Worm (Caenorhabditis elegans) whole organism, L4 larva: ENCODE data around the gene psr-1.

Experiments
- D1046.2 ChIP-seq: fragments of 200-800 bp; sonication (Bioruptor generic); IDR thresholded peaks from 2 replicates; pipeline ENCODE4 v1.3.6; 2022; ENCODE audit warnings: missing genetic modification characterization, missing compliant biosample characterization
- F37D6.2 ChIP-seq: sonication (generic microtip); optimal IDR thresholded peaks from 2 replicates; lab custom pipeline; 2016; ENCODE audit warnings: mild to moderate bottlenecking, missing genetic modification characterization, missing compliant biosample characterization
- F49E8.2 ChIP-seq: sonication (generic microtip); optimal IDR thresholded peaks from 2 replicates; lab custom pipeline; 2016; ENCODE audit warnings: missing compliant biosample characterization, mild to moderate bottlenecking, missing genetic modification characterization, borderline replicate concordance
- R02D3.7 ChIP-seq: fragments of 150-350 bp; sonication (generic microtip); optimal IDR thresholded peaks from 3 replicates; lab custom pipeline; 2014; ENCODE audit warnings: missing biosample characterization, missing genetic modification characterization
- T20F7.1 ChIP-seq: fragments of 200-800 bp; sonication (Bioruptor generic); optimal IDR thresholded peaks from 2 replicates; lab custom pipeline; 2018; ENCODE audit warnings: mild to moderate bottlenecking, missing genetic modification characterization, missing compliant biosample characterization
- T26A8.4 ChIP-seq: fragments of 200-800 bp; sonication (Bioruptor generic); IDR thresholded peaks from 2 replicates; pipeline ENCODE4 v1.3.6; 2022; ENCODE audit warnings: missing genetic modification characterization, missing compliant biosample characterization
- Y105C5A.15 ChIP-seq: fragments of 200-800 bp; sonication (Bioruptor generic); IDR thresholded peaks from 2 replicates; pipeline ENCODE4 v1.3.6; 2022; ENCODE audit warnings: missing genetic modification characterization, missing compliant biosample characterization
- Y48G9A.11 ChIP-seq: fragments of 200-800 bp; sonication (Bioruptor generic); IDR thresholded peaks from 2 replicates; pipeline ENCODE4 v1.3.6; 2022; ENCODE audit warnings: missing genetic modification reagents, missing genetic modification characterization, missing compliant biosample characterization
- Y5F2A.4 ChIP-seq: fragments of 200-800 bp; sonication (Bioruptor generic); optimal IDR thresholded peaks from 2 replicates; lab custom pipeline; 2018; ENCODE audit warnings: mild to moderate bottlenecking, missing genetic modification characterization, missing compliant biosample characterization
- aha-1 ChIP-seq: fragments of 150-350 bp; peaks from one replicate; lab custom pipeline; 2014; ENCODE audit warnings: missing biosample characterization, missing genetic modification characterization
- ama-1 ChIP-seq: fragments of 150-350 bp; optimal IDR thresholded peaks from 2 replicates; lab custom pipeline; 2014; ENCODE audit warnings: inconsistent platforms, mixed read lengths
- arid-1 ChIP-seq: fragments of 200-800 bp; sonication (Bioruptor generic); conservative IDR thresholded peaks from 2 replicates; pipeline ENCODE4 v1.3.6; 2022; ENCODE audit warnings: missing genetic modification reagents, missing genetic modification characterization, missing compliant biosample characterization
- ceh-32 ChIP-seq: sonication (generic microtip); optimal IDR thresholded peaks from 2 replicates; lab custom pipeline; 2016; ENCODE audit warnings: mild to moderate bottlenecking, missing genetic modification characterization, missing compliant biosample characterization; ENCODE audit not compliant: poor library complexity
- ceh-82 ChIP-seq: sonication (generic microtip); optimal IDR thresholded peaks from 2 replicates; lab custom pipeline; 2017; ENCODE audit warnings: missing biosample characterization, missing genetic modification characterization
- daf-8 ChIP-seq: fragments of 200-800 bp; sonication (Bioruptor generic); IDR thresholded peaks from 2 replicates; pipeline ENCODE4 v1.3.6; 2022; ENCODE audit warnings: missing genetic modification characterization, missing compliant biosample characterization
- dpl-1 ChIP-seq: fragments of 150-350 bp; optimal IDR thresholded peaks from 2 replicates; lab custom pipeline; 2014; ENCODE audit warnings: missing biosample characterization, missing genetic modification reagents, missing genetic modification characterization
- dve-1 ChIP-seq: sonication (generic microtip); optimal IDR thresholded peaks from 2 replicates; lab custom pipeline; 2017; ENCODE audit warnings: antibody characterized with exemption, mild to moderate bottlenecking, missing genetic modification characterization, missing compliant biosample characterization; ENCODE audit not compliant: insufficient read depth
- egl-27 ChIP-seq: sonication (generic microtip); optimal IDR thresholded peaks from 3 replicates; lab custom pipeline; 2017; ENCODE audit warnings: missing biosample characterization, missing genetic modification reagents, missing genetic modification characterization
- egl-43 ChIP-seq: fragments of 200-800 bp; sonication (Bioruptor generic); IDR thresholded peaks from 2 replicates; pipeline ENCODE4 v1.3.6; 2022; ENCODE audit warnings: missing genetic modification reagents, missing genetic modification characterization, missing compliant biosample characterization
- fos-1 ChIP-seq: fragments of 150-350 bp; optimal IDR thresholded peaks from 2 replicates; lab custom pipeline; 2014; ENCODE audit warnings: missing biosample characterization, missing genetic modification characterization
- gei-8 ChIP-seq: fragments of 200-800 bp; sonication (Bioruptor generic); optimal IDR thresholded peaks from 2 replicates; lab custom pipeline; 2018; ENCODE audit warnings: mild to moderate bottlenecking, missing genetic modification characterization, missing compliant biosample characterization
- hlh-11 ChIP-seq: fragments of 200-800 bp; sonication (Bioruptor generic); optimal IDR thresholded peaks from 2 replicates; lab custom pipeline; 2018; ENCODE audit warnings: mild to moderate bottlenecking, missing genetic modification characterization, missing compliant biosample characterization
- hmg-1.1 ChIP-seq: fragments of 200-800 bp; sonication (Bioruptor generic); IDR thresholded peaks from 2 replicates; pipeline ENCODE4 v1.3.6; 2022; ENCODE audit warnings: missing genetic modification reagents, missing genetic modification characterization, missing compliant biosample characterization
- lin-13 ChIP-seq: fragments of 150-350 bp; optimal IDR thresholded peaks from 2 replicates; lab custom pipeline; 2014; ENCODE audit warnings: missing biosample characterization, missing genetic modification reagents, missing genetic modification characterization
- lir-3 ChIP-seq: sonication (generic microtip); optimal IDR thresholded peaks from 2 replicates; lab custom pipeline; 2016; ENCODE audit warnings: mild to moderate bottlenecking, missing genetic modification characterization, missing compliant biosample characterization
- mdt-29 ChIP-seq: fragments of 200-800 bp; sonication (Bioruptor generic); IDR thresholded peaks from 2 replicates; pipeline ENCODE4 v1.3.6; 2022; ENCODE audit warnings: missing genetic modification reagents, missing genetic modification characterization, missing compliant biosample characterization
- mep-1 ChIP-seq: fragments of 150-350 bp; sonication (generic microtip); optimal IDR thresholded peaks from 3 replicates; lab custom pipeline; 2014; ENCODE audit warnings: missing biosample characterization, missing genetic modification characterization
- mxl-2 ChIP-seq: fragments of 200-800 bp; sonication (Bioruptor generic); conservative IDR thresholded peaks from 2 replicates; pipeline ENCODE4 v1.3.6; 2022; ENCODE audit warnings: missing genetic modification reagents, missing genetic modification characterization, missing compliant biosample characterization
- mxl-3 ChIP-seq: fragments of 200-800 bp; sonication (Bioruptor generic); optimal IDR thresholded peaks from 2 replicates; lab custom pipeline; 2018; ENCODE audit warnings: mild to moderate bottlenecking, missing genetic modification characterization, missing compliant biosample characterization
- nhr-25 ChIP-seq: sonication (generic microtip); optimal IDR thresholded peaks from 2 replicates; lab custom pipeline; 2017; ENCODE audit warnings: missing genetic modification characterization, mild to moderate bottlenecking, missing compliant biosample characterization, antibody characterized with exemption, moderate library complexity, borderline replicate concordance; ENCODE audit not compliant: insufficient read depth
- nhr-28 ChIP-seq: fragments of 150-350 bp; optimal IDR thresholded peaks from 2 replicates; lab custom pipeline; 2014; ENCODE audit warnings: missing biosample characterization, missing genetic modification characterization
- nhr-48 ChIP-seq: sonication (generic microtip); optimal IDR thresholded peaks from 2 replicates; lab custom pipeline; 2016; ENCODE audit warnings: mild to moderate bottlenecking, missing genetic modification characterization, missing compliant biosample characterization
- nhr-6 ChIP-seq: fragments of 150-350 bp; optimal IDR thresholded peaks from 2 replicates; lab custom pipeline; 2014; ENCODE audit warnings: missing biosample characterization, missing genetic modification characterization
- pha-4 ChIP-seq, 2 experiments: fragments of 150-350 bp in 1 of 2; fragments of 200-800 bp in 1 of 2; sonication (Bioruptor generic) in 1 of 2; IDR thresholded peaks in 1 of 2; optimal IDR thresholded peaks in 1 of 2; 2 replicates each; pipeline versions ENCODE4 v1.3.6 to Lab custom; 2014 to 2022; ENCODE audit warnings: missing genetic modification characterization in 2 of 2, missing genetic modification reagents in 2 of 2, missing biosample characterization in 1 of 2, missing compliant biosample characterization in 1 of 2
- php-3 ChIP-seq: fragments of 200-800 bp; sonication (Bioruptor generic); IDR thresholded peaks from 2 replicates; pipeline ENCODE4 v1.3.6; 2022; ENCODE audit warnings: missing genetic modification reagents, missing genetic modification characterization, missing compliant biosample characterization
- set-16 ChIP-seq: fragments of 200-800 bp; sonication (Bioruptor generic); IDR thresholded peaks from 2 replicates; pipeline ENCODE4 v1.3.6; 2022; ENCODE audit warnings: missing genetic modification reagents, missing genetic modification characterization, missing compliant biosample characterization
- snpc-4 ChIP-seq: fragments of 150-350 bp; optimal IDR thresholded peaks from 2 replicates; lab custom pipeline; 2014; ENCODE audit warnings: missing biosample characterization, missing genetic modification characterization
- spr-3 ChIP-seq: fragments of 200-800 bp; sonication (Bioruptor generic); optimal IDR thresholded peaks from 2 replicates; lab custom pipeline; 2018; ENCODE audit warnings: mild to moderate bottlenecking, missing genetic modification characterization, missing compliant biosample characterization
- unc-62 ChIP-seq, 3 experiments: fragments of 150-350 bp in 1 of 3; sonication (generic microtip); optimal IDR thresholded peaks in 2 of 3; peaks in 1 of 3; 1 replicate in 1 of 3; 2 replicates in 2 of 3; lab custom pipeline; 2014 to 2017; ENCODE audit warnings: missing biosample characterization in 3 of 3, missing genetic modification characterization in 3 of 3, missing genetic modification reagents in 3 of 3, missing genotype in 1 of 3
- zip-11 ChIP-seq: fragments of 200-800 bp; sonication (Bioruptor generic); IDR thresholded peaks from 2 replicates; pipeline ENCODE4 v1.3.6; 2022; ENCODE audit warnings: missing genetic modification characterization, missing compliant biosample characterization
- ztf-7 ChIP-seq: fragments of 150-350 bp; optimal IDR thresholded peaks from 2 replicates; lab custom pipeline; 2014; ENCODE audit warnings: missing biosample characterization, missing genetic modification characterization

Gene psr-1

DNA sequence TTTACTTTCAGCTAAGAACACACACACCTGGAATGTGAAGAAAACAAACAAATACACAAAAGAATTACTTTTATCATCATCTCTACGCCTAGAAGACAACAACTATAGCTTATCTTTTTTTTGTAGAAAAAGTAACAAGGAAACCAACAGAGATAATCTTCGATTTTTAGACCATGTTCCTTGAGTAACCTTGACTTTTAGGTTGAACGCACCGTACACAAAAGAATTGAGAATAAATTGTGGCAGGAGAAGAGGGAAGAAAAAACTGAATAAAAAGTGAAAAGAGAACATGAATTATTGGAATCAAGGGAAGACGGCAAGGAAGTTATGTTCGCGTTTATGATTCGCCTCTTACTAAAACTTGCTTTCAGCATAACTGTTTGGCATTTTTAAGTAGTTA lies 12.1 kb upstream of the psr-1 start:
- peak; percentile 63 for TF ChIP-seq nhr-28
- TF ChIP-seq nhr-25 (tag; lab: Kevin White, UChicago) = peak; percentile 56
- TF ChIP-seq fos-1 = no peak

DNA sequence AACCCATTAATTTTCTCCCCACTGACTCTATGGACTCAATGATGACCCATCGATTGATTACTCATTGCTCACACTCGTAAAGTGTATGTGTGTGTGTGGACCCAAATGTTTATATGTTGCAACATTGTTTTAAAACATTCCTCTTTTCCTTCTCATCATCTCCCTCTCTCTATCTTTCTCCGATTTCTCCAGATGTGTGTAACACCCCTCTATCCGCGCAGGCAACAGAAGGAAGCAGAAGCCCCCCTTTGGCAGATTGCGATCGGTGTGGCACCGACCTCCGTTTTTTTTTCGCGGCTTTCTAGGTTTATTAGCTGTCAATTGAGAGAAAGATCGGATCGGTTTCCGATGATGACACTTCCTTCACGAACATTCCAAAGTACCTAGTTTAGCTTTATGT lies 9.5 kb upstream of the psr-1 start:
- TF ChIP-seq php-3 (GFP tag; lab: Robert Waterston, UW) = no peak
- TF ChIP-seq R02D3.7 (tag; lab: Kevin White, UChicago) = no peak
- no peak for TF ChIP-seq ceh-82 (tag; lab: Kevin White, UChicago)
- TF ChIP-seq dpl-1 (GFP tag; lab: Kevin White, UChicago) = no peak
- TF ChIP-seq lir-3 = no peak
- TF ChIP-seq Y105C5A.15 = no peak
- no peak for TF ChIP-seq arid-1 (GFP tag; lab: Robert Waterston, UW)
- no peak for TF ChIP-seq fos-1
- no peak for TF ChIP-seq set-16
- TF ChIP-seq egl-27 (tag; lab: Kevin White, UChicago) = no peak
- TF ChIP-seq egl-43 (GFP tag; lab: Robert Waterston, UW) = no peak
- TF ChIP-seq dve-1 = no peak
- TF ChIP-seq snpc-4 (tag; lab: Kevin White, UChicago) = no peak
- no peak for TF ChIP-seq zip-11 (GFP tag; lab: Robert Waterston, UW)
- TF ChIP-seq mdt-29 = no peak
- TF ChIP-seq T20F7.1 (GFP tag; lab: Kevin White, UChicago) = no peak
- TF ChIP-seq T26A8.4 (GFP tag; lab: Robert Waterston, UW) = no peak
- no peak for TF ChIP-seq ceh-32 (tag; lab: Kevin White, UChicago)
- TF ChIP-seq, all 104 proteins: peak for 0

DNA sequence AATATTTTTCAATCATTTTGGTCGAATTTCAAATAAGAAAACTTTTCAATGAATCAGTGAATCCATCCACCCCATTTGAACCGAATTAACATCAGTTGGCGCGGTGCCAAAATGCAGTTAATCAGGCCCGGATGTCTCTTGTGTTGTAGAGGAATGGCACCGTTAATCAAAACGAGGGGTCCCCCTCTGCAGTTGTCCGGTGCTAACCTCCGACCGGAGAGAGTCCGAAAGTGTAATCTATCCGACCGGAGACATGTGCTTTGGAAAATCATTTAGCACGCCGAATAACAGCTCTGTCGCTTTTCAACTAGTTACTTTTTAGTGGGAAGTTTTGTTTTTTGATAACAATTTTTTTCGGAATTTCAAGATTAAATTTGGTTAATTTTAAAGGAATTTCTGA lies 7.8 kb upstream of the psr-1 start:
- TF ChIP-seq mxl-2 (no peak), aha-1 (tag; lab: Kevin White, UChicago) (peak; percentile 41), lin-13 (no peak), T26A8.4 (GFP tag; lab: Robert Waterston, UW) (no peak), F49E8.2 (tag; lab: Kevin White, UChicago) (no peak), gei-8 (GFP tag; lab: Kevin White, UChicago) (no peak), daf-8 (GFP tag; lab: Robert Waterston, UW) (no peak)

DNA sequence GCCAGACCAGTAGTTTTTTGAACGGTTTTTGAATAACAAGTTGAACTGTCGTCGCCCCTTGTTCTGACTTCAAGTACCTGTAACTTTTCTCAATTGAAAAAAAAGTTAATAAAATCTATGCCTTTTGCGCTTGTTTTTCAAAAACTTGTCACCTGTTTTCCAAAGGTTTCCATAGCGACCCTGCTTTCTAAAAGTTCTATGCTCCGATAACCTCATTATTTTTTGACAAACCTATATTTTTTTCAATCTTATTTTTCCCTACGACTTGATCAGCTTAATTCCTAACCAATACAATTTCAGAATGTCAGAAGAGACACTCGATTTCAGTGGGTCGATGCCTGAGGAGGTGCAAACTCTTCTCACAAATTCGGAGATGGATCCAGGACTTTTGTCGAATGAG lies 5.7 kb upstream of the psr-1 start, which contains the start of gene F29B9.8:
F29B9.8 (plus strand) TSS at position 301 of the 400 bp plus-strand sequence.
- TF ChIP-seq ama-1 (no peak), spr-3 (GFP tag; lab: Kevin White, UChicago) (no peak)
- TF ChIP-seq, all 104 proteins: peak for 0

DNA sequence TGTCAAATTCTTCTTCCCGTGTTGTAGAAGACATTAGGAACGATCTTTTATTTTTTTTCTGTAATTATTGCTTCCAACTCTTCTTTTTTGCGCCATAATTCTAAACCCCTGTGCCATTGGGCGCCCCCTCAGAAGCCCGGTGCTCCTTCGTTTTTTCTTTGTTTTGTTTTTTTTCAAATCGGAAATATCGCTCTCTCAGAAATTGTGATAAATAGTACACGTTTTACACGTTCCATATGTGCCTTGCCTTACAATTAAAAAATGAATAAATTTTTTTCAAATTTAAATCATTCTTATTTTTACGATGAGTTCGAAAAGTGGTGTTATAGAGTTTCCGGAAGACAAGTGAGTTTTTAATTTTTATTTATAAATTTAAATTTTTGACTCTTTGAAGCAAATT lies 3.6 kb upstream of the psr-1 start, which contains the start of gene F29B9.7:
F29B9.7 (plus strand) TSS at position 301 of the 400 bp plus-strand sequence.
- TF ChIP-seq D1046.2 = no peak
- peak in 1 of 2 experiments; percentile 11 for TF ChIP-seq unc-62 (GFP tag; optimal IDR thresholded peaks at IDR 0.05 in 1 of 2; lab: Kevin White, UChicago)
- TF ChIP-seq unc-62 (tag; optimal IDR thresholded peaks at IDR 0.05; lab: Kevin White, UChicago) = no peak
- no peak for TF ChIP-seq pha-4 (GFP tag; IDR thresholded peaks at IDR 0.05; lab: Robert Waterston, UW)
- no peak for TF ChIP-seq pha-4 (tag; optimal IDR thresholded peaks at IDR 0.05; lab: Kevin White, UChicago)
- no peak for TF ChIP-seq F49E8.2 (tag; lab: Kevin White, UChicago)

DNA sequence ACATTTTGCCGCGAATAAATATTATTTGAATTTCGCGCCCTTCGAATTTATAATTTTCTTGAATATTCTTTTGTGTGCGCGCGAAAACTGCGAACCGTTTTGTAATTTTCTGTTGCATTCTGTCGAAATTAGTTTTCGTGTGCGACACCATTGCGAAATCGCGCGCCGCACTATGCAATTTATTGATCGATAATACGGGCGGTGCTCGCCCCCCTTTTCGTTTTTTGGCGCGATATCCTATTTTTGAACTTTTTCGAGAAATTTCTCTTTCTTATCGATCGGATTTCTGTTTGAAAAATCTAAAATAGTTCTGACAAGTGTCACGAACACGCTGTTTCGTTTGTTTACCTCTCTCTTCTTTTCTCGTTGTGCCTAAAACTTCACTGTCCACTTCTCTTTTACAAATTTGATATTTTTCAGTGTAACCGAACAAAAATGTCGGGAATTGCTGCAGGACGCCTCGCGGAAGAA lies 2.4 kb upstream of the psr-1 start, which contains the start of gene ubc-9:
ubc-9 (plus strand) TSS at position 421 of the 471 bp plus-strand sequence.
- no peak for TF ChIP-seq nhr-48 (tag; lab: Kevin White, UChicago)
- TF ChIP-seq Y48G9A.11 (GFP tag; lab: Robert Waterston, UW) = no peak
- TF ChIP-seq ztf-7 = no peak
- TF ChIP-seq mdt-29 = peak; percentile 53; the same call in 1 of the 2 replicates
- TF ChIP-seq nhr-28 = peak; percentile 46
- no peak for TF ChIP-seq php-3 (GFP tag; lab: Robert Waterston, UW)
- TF ChIP-seq hmg-1.1 (GFP tag; lab: Robert Waterston, UW) = peak; percentile 80
- TF ChIP-seq nhr-6 (tag; lab: Kevin White, UChicago) = peak; percentile 1
- no peak for TF ChIP-seq Y5F2A.4 (GFP tag; lab: Kevin White, UChicago)
- TF ChIP-seq set-16 = no peak
- TF ChIP-seq hlh-11 (tag; lab: Kevin White, UChicago) = peak; percentile 74
- TF ChIP-seq lin-13 = peak; percentile 92
- peak; percentile 84 for TF ChIP-seq mep-1
- peak; percentile 47 for TF ChIP-seq mxl-3 (GFP tag; lab: Kevin White, UChicago)
- TF ChIP-seq F37D6.2 (tag; lab: Kevin White, UChicago) = peak; percentile 49
